4 worm cellular contexts compared by ENCODE assay signal in the genomic region with DNA sequence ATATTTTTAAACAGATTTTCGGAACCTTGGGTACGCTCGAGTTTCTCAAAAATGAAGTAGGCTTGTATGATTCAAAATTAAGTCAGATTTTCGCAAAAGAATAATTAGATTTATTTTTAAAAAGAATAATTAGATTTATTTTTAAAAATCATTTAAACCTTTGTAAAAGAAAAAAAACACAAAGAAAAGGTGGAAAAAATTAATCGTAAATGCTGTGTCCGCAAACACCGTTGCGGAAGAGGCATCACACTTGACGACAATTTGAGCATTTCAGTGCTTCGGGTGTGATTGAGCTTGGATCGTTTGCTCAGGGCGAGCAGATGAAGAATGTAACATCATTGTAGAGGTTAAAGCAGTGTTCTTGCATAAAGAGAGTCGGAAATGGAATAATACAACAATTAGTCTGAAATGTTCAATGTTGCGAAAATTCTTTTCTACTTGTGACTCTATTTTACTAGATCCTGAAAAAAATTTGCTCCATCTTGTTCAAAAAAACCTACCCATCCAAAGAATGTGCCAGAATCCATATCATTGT.
TF ChIP-seq lines count a peak whose summit lies in the region.

No protein-coding gene starts in this region.

TF ChIP-seq in whole organism, L1 larva, 84 proteins besides CTCF, POLR2A, EP300 and RAD21:
- TF ChIP-seq mep-1 (tag; optimal IDR thresholded peaks at IDR 0.05; lab: Kevin White, UChicago) (peak; percentile 61), rnt-1 (tag; optimal IDR thresholded peaks at IDR 0.05; lab: Kevin White, UChicago) (peak; percentile 24), nhr-85 (tag; lab: Kevin White, UChicago) (peak; percentile 66), tlp-1 (tag; optimal IDR thresholded peaks at IDR 0.05; lab: Kevin White, UChicago) (no peak), efl-1 (optimal IDR thresholded peaks at IDR 0.05; lab: Kevin White, UChicago) (peak; percentile 40 to 51), efl-1 (GFP tag; optimal IDR thresholded peaks at IDR 0.05 in 1 of 2; lab: Kevin White, UChicago) (peak; percentile 44 to 58), mab-9 (GFP tag; IDR thresholded peaks at IDR 0.05; lab: Robert Waterston, UW) (no peak), F16B12.6 (tag; optimal IDR thresholded peaks at IDR 0.05; lab: Kevin White, UChicago) (peak; percentile 85), dpl-1 (GFP tag; optimal IDR thresholded peaks at IDR 0.05; lab: Kevin White, UChicago) (peak in 2 of 3 experiments; percentile 16 to 49), xbp-1 (tag; optimal IDR thresholded peaks at IDR 0.05; lab: Kevin White, UChicago) (peak; percentile 3), lin-35 (GFP tag; optimal IDR thresholded peaks at IDR 0.05; lab: Kevin White, UChicago) (peak in 1 of 2 experiments; percentile 3), swsn-7 (tag; optimal IDR thresholded peaks at IDR 0.05; lab: Kevin White, UChicago) (peak; percentile 10)
TF ChIP-seq in whole organism, L1 larva: peak in this region for 9.

TF ChIP-seq in whole organism, L2 larva, 48 proteins besides CTCF, POLR2A, EP300 and RAD21:
- TF ChIP-seq sma-9 (GFP tag; optimal IDR thresholded peaks at IDR 0.05; lab: Kevin White, UChicago) (no peak), sma-9 (tag; optimal IDR thresholded peaks at IDR 0.05; lab: Kevin White, UChicago) (no peak), C34F6.9 (tag; optimal IDR thresholded peaks at IDR 0.05; lab: Kevin White, UChicago) (peak; percentile 34)

TF ChIP-seq in whole organism, L3 larva, 47 proteins besides CTCF, POLR2A, EP300 and RAD21:
- TF ChIP-seq ceh-82 (tag; optimal IDR thresholded peaks at IDR 0.05; lab: Kevin White, UChicago) (no peak), pha-4 (tag; optimal IDR thresholded peaks at IDR 0.05; lab: Kevin White, UChicago) (peak; percentile 36)

TF ChIP-seq in whole organism, early embryonic, 17 proteins besides CTCF, POLR2A, EP300 and RAD21:
- TF ChIP-seq scrt-1 (GFP tag; IDR thresholded peaks at IDR 0.05; lab: Robert Waterston, UW) = no peak
- TF ChIP-seq F13C5.2 (tag; optimal IDR thresholded peaks at IDR 0.05; lab: Kevin White, UChicago) = peak; percentile 23
TF ChIP-seq in whole organism, early embryonic: peak in this region for 1.
